Worm (Caenorhabditis elegans) whole organism, midembryonic: ENCODE data around the gene tsp-10.

Source experiments
- cog-1 ChIP-seq: sonication (generic microtip); optimal IDR thresholded peaks from 2 replicates; lab custom pipeline; 2016; ENCODE audit warnings: missing genetic modification characterization, missing compliant biosample characterization
- flt-1 ChIP-seq: fragments of 200-800 bp; sonication (Bioruptor generic); IDR thresholded peaks from 2 replicates; pipeline ENCODE4 v1.3.6; 2022; ENCODE audit warnings: missing genetic modification characterization, missing compliant biosample characterization
- klf-2 ChIP-seq: fragments of 200-800 bp; sonication (Bioruptor generic); conservative IDR thresholded peaks from 2 replicates; pipeline ENCODE4 v1.3.6; 2022; ENCODE audit warnings: missing genetic modification reagents, missing genetic modification characterization, missing compliant biosample characterization

DNA sequence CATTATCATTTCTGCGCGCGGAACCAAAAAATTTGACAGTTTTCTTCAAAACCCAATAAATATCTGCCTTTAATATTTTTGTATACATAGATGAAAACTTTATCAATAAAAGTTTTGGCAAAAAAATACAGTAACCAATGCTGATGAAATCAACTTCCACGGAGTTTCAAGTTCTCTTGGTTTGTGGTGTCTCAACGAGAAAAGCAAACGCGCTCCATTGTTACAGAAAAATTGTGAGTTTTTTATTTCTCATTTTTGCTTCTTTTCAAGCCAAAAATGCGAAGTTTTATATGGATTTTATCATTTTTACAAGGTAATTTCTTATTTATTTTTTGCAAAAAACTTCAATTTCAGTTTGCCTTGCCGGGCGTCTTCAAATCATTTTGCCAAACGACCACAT is 16.3 kb downstream of the tsp-10 start, which contains the start of gene T14B4.3:
- TF ChIP-seq klf-2 (GFP tag; lab: Robert Waterston, UW): no peak
- TF ChIP-seq flt-1 (GFP tag; lab: Robert Waterston, UW): no peak
- TF ChIP-seq cog-1 (tag; lab: Kevin White, UChicago): peak; percentile 26
